Fruit fly (Drosophila melanogaster) whole organism, pupa: ENCODE results near the gene Eig71Eh.

Experiments used
- CG10348 ChIP-seq: fragments of 200-800 bp; sonication (Bioruptor generic); IDR thresholded peaks from 2 replicates; pipeline ENCODE4 v1.3.6; 2022; ENCODE audit warnings: missing biosample characterization, missing genetic modification characterization
- CG12605 ChIP-seq: fragments of 200-800 bp; sonication (Bioruptor generic); IDR thresholded peaks from 2 replicates; pipeline ENCODE4 v1.3.6; 2022; ENCODE audit warnings: missing biosample characterization, missing genetic modification characterization
- CG13204 ChIP-seq: fragments of 200-800 bp; sonication (Bioruptor generic); optimal IDR thresholded peaks from 2 replicates; lab custom pipeline; 2018; ENCODE audit warnings: missing biosample characterization, mild to moderate bottlenecking, missing genetic modification characterization, moderate library complexity
- CG14655 ChIP-seq: fragments of 200-800 bp; sonication (Bioruptor generic); optimal IDR thresholded peaks from 3 replicates; lab custom pipeline; 2017; ENCODE audit warnings: mild to moderate bottlenecking, missing biosample characterization, missing genetic modification reagents, missing genetic modification characterization
- CG15710 ChIP-seq: fragments of 200-800 bp; sonication (Bioruptor generic); optimal IDR thresholded peaks from 2 replicates; lab custom pipeline; 2018; ENCODE audit warnings: missing biosample characterization, mild to moderate bottlenecking, missing genetic modification characterization, moderate library complexity
- CG17806 ChIP-seq: fragments of 200-800 bp; sonication (Bioruptor generic); optimal IDR thresholded peaks from 2 replicates; lab custom pipeline; 2018; ENCODE audit warnings: missing biosample characterization, mild to moderate bottlenecking, missing genetic modification characterization, moderate library complexity
- CG32121 ChIP-seq: fragments of 200-800 bp; sonication (Bioruptor generic); IDR thresholded peaks from 2 replicates; pipeline ENCODE4 v1.3.6; 2022; ENCODE audit warnings: missing biosample characterization, missing genetic modification characterization
- CG34367 ChIP-seq: fragments of 200-800 bp; sonication (Bioruptor generic); optimal IDR thresholded peaks from 2 replicates; lab custom pipeline; 2018; ENCODE audit warnings: missing biosample characterization, mild to moderate bottlenecking, missing genetic modification characterization
- CG4496 ChIP-seq: fragments of 200-800 bp; sonication (Bioruptor generic); IDR thresholded peaks from 3 replicates; pipeline ENCODE4 v1.3.6; 2022; ENCODE audit warnings: missing biosample characterization, missing genetic modification characterization
- CG8159 ChIP-seq: fragments of 200-800 bp; sonication (Bioruptor generic); optimal IDR thresholded peaks from 3 replicates; lab custom pipeline; 2018; ENCODE audit warnings: missing biosample characterization, mild to moderate bottlenecking, missing genetic modification characterization, moderate library complexity
- CG8301 ChIP-seq: fragments of 200-800 bp; sonication (Bioruptor generic); optimal IDR thresholded peaks from 2 replicates; lab custom pipeline; 2018; ENCODE audit warnings: missing biosample characterization, mild to moderate bottlenecking, missing genetic modification characterization
- CG9948 ChIP-seq: fragments of 200-800 bp; sonication (Bioruptor generic); optimal IDR thresholded peaks from 2 replicates; lab custom pipeline; 2018; ENCODE audit warnings: missing biosample characterization, mild to moderate bottlenecking, missing genetic modification characterization, moderate library complexity
- D1 ChIP-seq: fragments of 200-800 bp; sonication (Bioruptor generic); optimal IDR thresholded peaks from 2 replicates; lab custom pipeline; 2018; ENCODE audit warnings: missing biosample characterization, mild to moderate bottlenecking, missing genetic modification characterization, moderate library complexity
- EcR ChIP-seq: fragments of 200-800 bp; sonication (Bioruptor generic); optimal IDR thresholded peaks from 3 replicates; lab custom pipeline; 2019; ENCODE audit warnings: missing biosample characterization, missing genetic modification characterization, mild to moderate bottlenecking, moderate library complexity, missing genetic modification reagents
- Ets98B ChIP-seq: fragments of 200-800 bp; sonication (Bioruptor generic); IDR thresholded peaks from 2 replicates; pipeline ENCODE4 v1.3.6; 2022; ENCODE audit warnings: missing biosample characterization, missing genetic modification characterization
- Pif1A ChIP-seq: fragments of 200-800 bp; sonication (Bioruptor generic); optimal IDR thresholded peaks from 3 replicates; lab custom pipeline; 2016; ENCODE audit warnings: missing biosample characterization, missing genetic modification characterization
- Pif1B ChIP-seq: fragments of 200-800 bp; sonication (Bioruptor generic); optimal IDR thresholded peaks from 3 replicates; lab custom pipeline; 2016; ENCODE audit warnings: missing biosample characterization, missing genetic modification characterization
- Snoo ChIP-seq: fragments of 200-800 bp; sonication (Bioruptor generic); optimal IDR thresholded peaks from 3 replicates; lab custom pipeline; 2017; ENCODE audit warnings: missing biosample characterization, mild to moderate bottlenecking, missing genetic modification characterization, inconsistent platforms
- fd96Ca ChIP-seq: fragments of 200-800 bp; sonication (Bioruptor generic); IDR thresholded peaks from 3 replicates; pipeline ENCODE4 v1.3.6; 2022; ENCODE audit warnings: missing biosample characterization, missing genetic modification characterization
- gl ChIP-seq: fragments of 200-800 bp; sonication (Bioruptor generic); optimal IDR thresholded peaks from 2 replicates; lab custom pipeline; 2018; ENCODE audit warnings: missing biosample characterization, mild to moderate bottlenecking, missing genetic modification characterization
- rn ChIP-seq: fragments of 200-800 bp; sonication (Bioruptor generic); IDR thresholded peaks from 2 replicates; pipeline ENCODE4 v1.3.6; 2022; ENCODE audit warnings: missing biosample characterization, missing genetic modification characterization

Eig71Eh gene

dm6 chr3L:15659341-15659740 is at the start of gene Eig71Eh, which contains the start of gene Eig71Ei:
Gene Eig71Eh, minus strand, starts transcription at chr3L:15659441.
Gene Eig71Ei, plus strand, starts transcription at chr3L:15659707.
- TF ChIP-seq EcR (no peak), D1 (tag; lab: Kevin White, UChicago) (no peak), CG15710 (tag; lab: Kevin White, UChicago) (no peak), CG10348 (GFP tag; lab: Robert Waterston, UW) (no peak), CG9948 (tag; lab: Kevin White, UChicago) (no peak), CG14655 (no peak), Pif1A (GFP tag; lab: Kevin White, UChicago) (no peak), CG13204 (GFP tag; lab: Kevin White, UChicago) (no peak), fd96Ca (no peak)

DNA sequence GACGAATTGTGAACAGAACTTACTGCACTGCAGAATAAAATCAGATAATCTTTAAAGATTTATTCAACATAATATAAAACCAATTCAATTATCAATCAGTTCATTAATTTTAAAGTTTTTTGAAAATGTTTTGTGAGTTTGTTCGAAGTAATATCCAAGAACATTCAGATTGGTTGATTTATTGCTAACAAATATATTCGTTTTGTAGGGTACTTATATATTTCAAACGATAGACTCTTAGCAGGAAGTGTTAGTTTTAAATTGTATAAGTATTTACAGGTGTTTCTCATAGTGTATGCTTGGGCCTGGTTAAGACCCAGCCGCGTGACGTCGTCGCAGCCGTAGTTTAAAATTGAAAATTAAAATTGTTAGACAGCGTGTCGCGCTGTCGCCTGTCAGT is 49.3 kb upstream of the Eig71Eh start:
- peak; percentile 83 for TF ChIP-seq CG32121 (GFP tag; lab: Robert Waterston, UW)
- no peak for TF ChIP-seq CG17806 (tag; lab: Kevin White, UChicago)
- no peak for TF ChIP-seq CG9948 (tag; lab: Kevin White, UChicago)
- no peak for TF ChIP-seq Pif1A (GFP tag; lab: Kevin White, UChicago)
- TF ChIP-seq gl (tag; lab: Kevin White, UChicago): no peak
- no peak for TF ChIP-seq Snoo (tag; lab: Kevin White, UChicago)
- no peak for TF ChIP-seq CG10348 (GFP tag; lab: Robert Waterston, UW)
- TF ChIP-seq CG15710 (tag; lab: Kevin White, UChicago): no peak
- no peak for TF ChIP-seq EcR
- peak; percentile 67 for TF ChIP-seq CG14655
- 0 out of 2 replicates have a peak, but pooled peaks have one; percentile 30 for TF ChIP-seq CG12605
- TF ChIP-seq fd96Ca: no peak; the same call in 2 of the 3 replicates
- no peak for TF ChIP-seq D1 (tag; lab: Kevin White, UChicago)
- peak; percentile 81 for TF ChIP-seq CG8301 (tag; lab: Kevin White, UChicago)
- TF ChIP-seq CG8159: no peak
- peak; percentile 69; the same call in 1 of the 3 replicates for TF ChIP-seq CG4496 (GFP tag; lab: Robert Waterston, UW)
- no peak for TF ChIP-seq CG34367 (tag; lab: Kevin White, UChicago)
- TF ChIP-seq Pif1B (GFP tag; lab: Kevin White, UChicago): no peak
- peak; percentile 64 for TF ChIP-seq Ets98B (GFP tag; lab: Robert Waterston, UW)
- no peak for TF ChIP-seq rn (GFP tag; lab: Robert Waterston, UW)
- TF ChIP-seq CG13204 (GFP tag; lab: Kevin White, UChicago): no peak

DNA sequence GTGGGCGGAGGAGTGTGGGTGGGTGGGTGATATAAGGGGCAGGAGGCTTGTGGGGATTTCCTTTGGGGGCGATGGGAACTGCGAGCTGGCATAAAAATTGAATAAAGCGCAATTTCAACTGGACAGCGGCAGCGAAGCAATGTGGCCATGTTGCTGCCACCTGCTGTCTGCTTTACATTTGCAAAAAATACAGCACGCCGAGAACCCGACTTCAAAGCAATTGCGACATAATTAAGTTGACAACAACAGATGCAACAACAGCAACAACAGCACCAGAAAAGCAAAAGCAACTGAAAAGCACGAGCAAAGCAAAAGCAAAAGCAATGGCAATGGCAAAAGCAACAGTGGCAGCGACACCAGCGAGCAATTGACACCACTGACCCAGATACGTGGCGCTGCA is 48.9 kb upstream of the Eig71Eh start:
- TF ChIP-seq CG14655 (no peak), fd96Ca (0 out of 3 replicates have a peak, but pooled peaks have one; percentile 53)

dm6 chr3L:15706199-15706598 is 47.0 kb upstream of the Eig71Eh start:
- TF ChIP-seq CG12605 (no peak), CG8301 (tag; lab: Kevin White, UChicago) (no peak), Ets98B (GFP tag; lab: Robert Waterston, UW) (no peak), CG14655 (no peak), Pif1B (GFP tag; lab: Kevin White, UChicago) (no peak), CG10348 (GFP tag; lab: Robert Waterston, UW) (no peak), CG15710 (tag; lab: Kevin White, UChicago) (no peak), rn (GFP tag; lab: Robert Waterston, UW) (no peak), CG13204 (GFP tag; lab: Kevin White, UChicago) (no peak)

dm6 chr3L:15704250-15704985 is 45.2 kb upstream of the Eig71Eh start:
- TF ChIP-seq CG32121 (GFP tag; lab: Robert Waterston, UW) (no peak), EcR (peak; percentile 30), CG12605 (no peak), Pif1A (GFP tag; lab: Kevin White, UChicago) (no peak), CG10348 (GFP tag; lab: Robert Waterston, UW) (no peak), fd96Ca (no peak), Snoo (tag; lab: Kevin White, UChicago) (no peak), CG9948 (tag; lab: Kevin White, UChicago) (peak; percentile 64), CG8159 (peak; percentile 70), Pif1B (GFP tag; lab: Kevin White, UChicago) (no peak), CG8301 (tag; lab: Kevin White, UChicago) (peak; percentile 64), CG15710 (tag; lab: Kevin White, UChicago) (peak; percentile 54), gl (tag; lab: Kevin White, UChicago) (no peak), CG13204 (GFP tag; lab: Kevin White, UChicago) (no peak), CG17806 (tag; lab: Kevin White, UChicago) (peak; percentile 53), CG14655 (peak; percentile 75), D1 (tag; lab: Kevin White, UChicago) (no peak), CG34367 (tag; lab: Kevin White, UChicago) (peak; percentile 40), rn (GFP tag; lab: Robert Waterston, UW) (no peak), Ets98B (GFP tag; lab: Robert Waterston, UW) (no peak)
